Worm (Caenorhabditis elegans): ENCODE results near the gene nex-3.

ce11 chrIII:4417956-4418355 is 23.9 kb upstream of the nex-3 start, which contains the start of the genes R07E5.19 and pdcd-2:
- TF ChIP-seq egl-27 (tag; optimal IDR thresholded peaks at IDR 0.05) (no peak), nhr-77 (tag; optimal IDR thresholded peaks at IDR 0.05) (no peak)

Measured in whole organism, L2 larva.